Fruit fly (Drosophila melanogaster) whole organism, embryonic: ENCODE results near the gene SPH93.

Source experiments
- CG13894 ChIP-seq: fragments of 200-800 bp; sonication (Bioruptor generic); optimal IDR thresholded peaks from 3 replicates; lab custom pipeline; 2018; ENCODE audit warnings: missing biosample characterization, mild to moderate bottlenecking, missing genetic modification characterization, moderate library complexity
- CG14441 ChIP-seq: fragments of 200-800 bp; sonication (Bioruptor generic); IDR thresholded peaks from 2 replicates; pipeline ENCODE4 v1.3.6; 2022; ENCODE audit warnings: missing biosample characterization, missing genetic modification characterization
- CG15073 ChIP-seq: fragments of 200-800 bp; sonication (Bioruptor generic); optimal IDR thresholded peaks from 2 replicates; lab custom pipeline; 2016; ENCODE audit warnings: missing biosample characterization, missing genetic modification characterization
- CG17612 ChIP-seq: fragments of 200-800 bp; sonication (Bioruptor generic); IDR thresholded peaks from 2 replicates; pipeline ENCODE4 v1.3.6; 2022; ENCODE audit warnings: missing biosample characterization, missing genetic modification characterization
- CG18764 ChIP-seq: fragments of 200-800 bp; sonication (Bioruptor generic); optimal IDR thresholded peaks from 3 replicates; lab custom pipeline; 2016; ENCODE audit warnings: missing biosample characterization, missing genetic modification characterization
- NFAT ChIP-seq: fragments of 200-800 bp; sonication (Bioruptor generic); IDR thresholded peaks from 2 replicates; pipeline ENCODE4 v1.3.6; 2022; ENCODE audit warnings: missing biosample characterization, missing genetic modification characterization
- Sox102F ChIP-seq: fragments of 200-800 bp; sonication (Bioruptor generic); optimal IDR thresholded peaks from 2 replicates; lab custom pipeline; 2018; ENCODE audit warnings: missing biosample characterization, mild to moderate bottlenecking, missing genetic modification characterization, moderate library complexity
- Trl ChIP-seq, 3 experiments: fragments of >200 bp in 2 of 3; fragments of 200-800 bp in 1 of 3; sonication (Bioruptor generic) in 1 of 3; optimal IDR thresholded peaks; 2 replicates in 1 of 3; 3 replicates in 2 of 3; lab custom pipeline; 2016 to 2017; ENCODE audit warnings: missing biosample characterization in 1 of 3, missing genetic modification characterization in 1 of 3
- br ChIP-seq: fragments of >200 bp; optimal IDR thresholded peaks from 2 replicates; lab custom pipeline; 2017
- lmd ChIP-seq: fragments of 200-800 bp; sonication (Bioruptor generic); IDR thresholded peaks from 2 replicates; pipeline ENCODE4 v1.3.6; 2022; ENCODE audit warnings: missing biosample characterization, missing genetic modification characterization
- sc ChIP-seq, 3 experiments: fragments of >200 bp in 2 of 3; fragments of 200-800 bp in 1 of 3; sonication (Bioruptor generic) in 1 of 3; optimal IDR thresholded peaks; 2 replicates in 2 of 3; 3 replicates in 1 of 3; lab custom pipeline; 2017; ENCODE audit warnings: mild to moderate bottlenecking in 1 of 3, missing biosample characterization in 1 of 3, missing genetic modification characterization in 1 of 3, missing genetic modification reagents in 1 of 3

DNA sequence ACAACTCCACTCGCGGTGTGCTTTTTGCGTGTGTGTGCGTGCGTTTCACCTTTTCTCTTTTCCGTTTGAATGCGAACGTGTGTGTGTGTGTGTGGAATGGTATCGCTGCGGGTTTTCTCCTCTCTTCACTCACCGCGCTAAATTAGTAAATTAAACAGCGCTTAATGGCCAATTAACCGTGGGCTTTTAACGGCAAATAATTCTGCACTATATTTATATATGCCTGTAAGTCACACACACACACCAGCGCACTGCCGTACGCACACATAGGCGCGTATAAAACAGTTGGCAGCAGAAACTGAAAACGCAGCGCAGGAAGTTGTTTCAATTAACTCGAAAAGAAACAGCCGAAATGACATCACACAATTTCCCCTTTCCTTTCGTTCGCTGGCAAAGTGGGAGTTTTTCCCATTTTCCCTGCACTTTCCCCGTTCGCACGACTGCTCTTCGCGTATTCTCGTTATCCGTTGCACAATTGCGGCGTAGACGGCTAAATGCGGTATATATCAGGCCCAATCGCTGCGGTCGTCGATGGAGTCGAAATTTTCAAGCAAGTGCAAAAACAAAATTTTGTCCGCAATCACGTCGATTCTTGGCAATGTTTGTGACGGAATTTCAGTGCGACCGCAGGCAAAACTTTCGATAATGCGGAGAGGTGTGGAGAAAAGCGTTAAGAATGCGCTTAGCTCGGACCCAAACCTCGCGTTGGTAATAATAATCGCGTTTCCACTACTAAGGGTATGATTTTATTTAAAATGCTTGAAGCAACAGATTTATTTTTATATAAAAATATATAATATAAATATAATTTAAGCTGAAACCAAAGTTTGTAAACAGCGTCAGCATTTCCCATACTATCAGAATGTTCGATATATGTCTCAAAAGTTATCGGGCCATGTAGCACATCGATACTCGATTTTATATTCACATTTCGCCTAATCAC lies 17.1 kb upstream of the SPH93 start, which contains the start of gene BicD:
- TF ChIP-seq NFAT (GFP tag; lab: Robert Waterston, UW) (no peak), CG15073 (no peak), CG14441 (GFP tag; lab: Robert Waterston, UW) (no peak), CG17612 (0 out of 2 replicates have a peak, but pooled peaks have one; percentile 7), lmd (GFP tag; lab: Robert Waterston, UW) (no peak), CG18764 (GFP tag; lab: Kevin White, UChicago) (no peak), sc (optimal IDR thresholded peaks at IDR 0.05; lab: Kevin White, UChicago) (no peak), sc (GFP tag; optimal IDR thresholded peaks at IDR 0.05; lab: Kevin White, UChicago) (no peak), Trl (optimal IDR thresholded peaks at IDR 0.05; lab: Kevin White, UChicago) (peak in 1 of 2 experiments; percentile 17), Trl (GFP tag; optimal IDR thresholded peaks at IDR 0.05; lab: Kevin White, UChicago) (no peak), CG13894 (peak; percentile 51), Sox102F (no peak), br (lab: Kevin White, UChicago) (no peak)
